Worm (Caenorhabditis elegans): ENCODE data around the gene cpg-19.

The cpg-19 gene

ce11 chrX:16650600-16650999, 29.0 kb downstream of the cpg-19 start:
- TF ChIP-seq ztf-1 (GFP tag; conservative IDR thresholded peaks at IDR 0.05) (no peak), elt-1 (tag; optimal IDR thresholded peaks at IDR 0.05) (no peak), peb-1 (tag; optimal IDR thresholded peaks at IDR 0.05) (no peak), nhr-23 (tag; optimal IDR thresholded peaks at IDR 0.05) (no peak), alr-1 (tag; optimal IDR thresholded peaks at IDR 0.05) (no peak), unc-62 (GFP tag; optimal IDR thresholded peaks at IDR 0.05) (no peak)

- TF ChIP-seq aly-2 (tag; optimal IDR thresholded peaks at IDR 0.05) = no peak
- TF ChIP-seq nhr-129 (tag; optimal IDR thresholded peaks at IDR 0.05) = peak; percentile 39
- TF ChIP-seq sem-4 (tag; optimal IDR thresholded peaks at IDR 0.05) = no peak
- TF ChIP-seq R02D3.7 (tag; optimal IDR thresholded peaks at IDR 0.05) = no peak
- TF ChIP-seq ceh-82 (tag; optimal IDR thresholded peaks at IDR 0.05) = no peak
- TF ChIP-seq sma-3 (GFP tag; optimal IDR thresholded peaks at IDR 0.05) = no peak
- no peak for TF ChIP-seq nhr-77 (tag; optimal IDR thresholded peaks at IDR 0.05)
- no peak for TF ChIP-seq nhr-12 (tag; optimal IDR thresholded peaks at IDR 0.05)
- TF ChIP-seq ztf-1 (GFP tag; conservative IDR thresholded peaks at IDR 0.05) = no peak
- no peak for TF ChIP-seq peb-1 (tag; optimal IDR thresholded peaks at IDR 0.05)
- TF ChIP-seq F13H6.1 (tag; optimal IDR thresholded peaks at IDR 0.05) = peak; percentile 78
- TF ChIP-seq C34F6.9 (tag; optimal IDR thresholded peaks at IDR 0.05) = no peak
- no peak for TF ChIP-seq ZK546.5 (tag; optimal IDR thresholded peaks at IDR 0.05)
- TF ChIP-seq nhr-10 (tag; optimal IDR thresholded peaks at IDR 0.05) = no peak
- no peak for TF ChIP-seq nhr-25 (tag; optimal IDR thresholded peaks at IDR 0.05)
- no peak for TF ChIP-seq mab-5 (tag; optimal IDR thresholded peaks at IDR 0.05)
- TF ChIP-seq unc-55 (GFP tag; optimal IDR thresholded peaks at IDR 0.05) = no peak
- no peak for TF ChIP-seq nhr-6 (tag; optimal IDR thresholded peaks at IDR 0.05)
- TF ChIP-seq sma-9 (GFP tag; optimal IDR thresholded peaks at IDR 0.05) = peak; percentile 10
- no peak for TF ChIP-seq sma-9 (tag; optimal IDR thresholded peaks at IDR 0.05)
- TF ChIP-seq Y55F3AM.14 (GFP tag; optimal IDR thresholded peaks at IDR 0.05) = no peak
- TF ChIP-seq nhr-11 (tag; optimal IDR thresholded peaks at IDR 0.05) = no peak
- TF ChIP-seq lin-39 (tag; optimal IDR thresholded peaks at IDR 0.05) = no peak
- no peak for TF ChIP-seq elt-3 (tag; optimal IDR thresholded peaks at IDR 0.05)
- TF ChIP-seq blmp-1 (tag; optimal IDR thresholded peaks at IDR 0.05; ENCODE audit: insufficient read depth) = no peak
- TF ChIP-seq ceh-16 (tag; optimal IDR thresholded peaks at IDR 0.05) = no peak
- peak in 1 of 2 experiments; percentile 9 for TF ChIP-seq lsy-2 (tag; optimal IDR thresholded peaks at IDR 0.05)
- TF ChIP-seq unc-39 (tag; optimal IDR thresholded peaks at IDR 0.05) = no peak
- TF ChIP-seq ztf-11 (tag; optimal IDR thresholded peaks at IDR 0.05) = no peak
- TF ChIP-seq zag-1 (tag; optimal IDR thresholded peaks at IDR 0.05) = no peak
Measured at ce11 chrX:16655283-16655682, 33.7 kb downstream of the cpg-19 start.

- TF ChIP-seq Y55F3AM.14 (GFP tag; optimal IDR thresholded peaks at IDR 0.05) (no peak), snpc-4 (tag; optimal IDR thresholded peaks at IDR 0.05) (no peak), mbf-1 (tag; optimal IDR thresholded peaks at IDR 0.05) (no peak), nhr-12 (tag; optimal IDR thresholded peaks at IDR 0.05) (no peak), lin-11 (tag; optimal IDR thresholded peaks at IDR 0.05) (no peak), crh-2 (tag; optimal IDR thresholded peaks at IDR 0.05) (no peak), nhr-129 (tag; optimal IDR thresholded peaks at IDR 0.05) (no peak)
Measured at ce11 chrX:16658309-16658708, 36.7 kb downstream of the cpg-19 start.

ce11 chrX:16660268-16660667, 38.7 kb downstream of the cpg-19 start:
- no peak for TF ChIP-seq nhr-6 (tag; optimal IDR thresholded peaks at IDR 0.05)
- TF ChIP-seq mab-5 (tag; optimal IDR thresholded peaks at IDR 0.05) = no peak
- no peak for TF ChIP-seq nhr-237 (tag; optimal IDR thresholded peaks at IDR 0.05)
- no peak for TF ChIP-seq ceh-82 (tag; optimal IDR thresholded peaks at IDR 0.05)
- TF ChIP-seq unc-39 (tag; optimal IDR thresholded peaks at IDR 0.05) = no peak
- no peak for TF ChIP-seq F13H6.1 (tag; optimal IDR thresholded peaks at IDR 0.05)
- no peak for TF ChIP-seq nhr-12 (tag; optimal IDR thresholded peaks at IDR 0.05)
- no peak for TF ChIP-seq mdl-1 (tag; optimal IDR thresholded peaks at IDR 0.05)
- no peak for TF ChIP-seq C34F6.9 (tag; optimal IDR thresholded peaks at IDR 0.05)
- no peak for TF ChIP-seq nhr-77 (tag; optimal IDR thresholded peaks at IDR 0.05)
- no peak for TF ChIP-seq ceh-16 (tag; optimal IDR thresholded peaks at IDR 0.05)
- TF ChIP-seq lin-39 (tag; optimal IDR thresholded peaks at IDR 0.05) = no peak
- no peak for TF ChIP-seq elt-3 (tag; optimal IDR thresholded peaks at IDR 0.05)
- no peak for TF ChIP-seq ztf-1 (GFP tag; conservative IDR thresholded peaks at IDR 0.05)
- TF ChIP-seq R02D3.7 (tag; optimal IDR thresholded peaks at IDR 0.05) = no peak
- TF ChIP-seq nhr-10 (tag; optimal IDR thresholded peaks at IDR 0.05) = no peak
- TF ChIP-seq fos-1 (tag; optimal IDR thresholded peaks at IDR 0.05) = no peak
- no peak for TF ChIP-seq zag-1 (tag; optimal IDR thresholded peaks at IDR 0.05)
- no peak for TF ChIP-seq Y55F3AM.14 (GFP tag; optimal IDR thresholded peaks at IDR 0.05)
- no peak for TF ChIP-seq alr-1 (tag; optimal IDR thresholded peaks at IDR 0.05)
